Fruit fly (Drosophila melanogaster) whole organism, embryonic: ENCODE results near the gene Etl1.

Source experiments
- CG12769 ChIP-seq: fragments of 200-800 bp; sonication (Bioruptor generic); optimal IDR thresholded peaks from 2 replicates; lab custom pipeline; 2019; ENCODE audit warnings: missing biosample characterization, mild to moderate bottlenecking, missing genetic modification characterization, moderate library complexity
- CG12942 ChIP-seq: fragments of 200-800 bp; sonication (Bioruptor generic); optimal IDR thresholded peaks from 3 replicates; lab custom pipeline; 2016; ENCODE audit warnings: missing biosample characterization, missing genetic modification characterization
- CG15269 ChIP-seq: fragments of 200-800 bp; sonication (Bioruptor generic); optimal IDR thresholded peaks from 2 replicates; lab custom pipeline; 2018; ENCODE audit warnings: missing biosample characterization, mild to moderate bottlenecking, missing genetic modification characterization, moderate library complexity
- CG5180 ChIP-seq: fragments of 200-800 bp; sonication (Bioruptor generic); optimal IDR thresholded peaks from 3 replicates; lab custom pipeline; 2017; ENCODE audit warnings: missing biosample characterization, missing genetic modification characterization, mild to moderate bottlenecking, moderate library complexity, missing genetic modification reagents
- CG7372 ChIP-seq: fragments of 200-800 bp; sonication (Bioruptor generic); IDR thresholded peaks from 2 replicates; pipeline ENCODE4 v1.3.6; 2022; ENCODE audit warnings: missing biosample characterization, missing genetic modification characterization
- H2.0 ChIP-seq: fragments of 200-800 bp; sonication (Bioruptor generic); IDR thresholded peaks from 2 replicates; pipeline ENCODE4 v1.3.6; 2022; ENCODE audit warnings: missing biosample characterization, missing genetic modification characterization
- cad ChIP-seq: fragments of >200 bp; optimal IDR thresholded peaks from 2 replicates; lab custom pipeline; 2017; ENCODE audit warnings: missing biosample characterization, missing genetic modification characterization
- cas ChIP-seq: fragments of 200-800 bp; sonication (Bioruptor generic); IDR thresholded peaks from 2 replicates; pipeline ENCODE4 v1.3.6; 2022; ENCODE audit warnings: missing biosample characterization, missing genetic modification characterization
- da ChIP-seq: fragments of 200-800 bp; sonication (Bioruptor generic); optimal IDR thresholded peaks from 2 replicates; lab custom pipeline; 2016; ENCODE audit warnings: missing biosample characterization, missing genetic modification characterization
- psq ChIP-seq: fragments of 200-800 bp; sonication (Bioruptor generic); optimal IDR thresholded peaks from 2 replicates; lab custom pipeline; 2017; ENCODE audit warnings: missing biosample characterization, missing genetic modification characterization
- sr ChIP-seq: fragments of 200-800 bp; sonication (Bioruptor generic); IDR thresholded peaks from 3 replicates; pipeline ENCODE4 v1.3.6; 2022; ENCODE audit warnings: missing biosample characterization, missing genetic modification characterization

- TF ChIP-seq CG7372 (GFP tag; lab: Robert Waterston, UW) (no peak), da (GFP tag; lab: Kevin White, UChicago) (no peak), sr (GFP tag; lab: Robert Waterston, UW) (no peak), CG12769 (tag; lab: Kevin White, UChicago) (no peak), H2.0 (GFP tag; lab: Robert Waterston, UW) (no peak), cad (GFP tag; lab: Kevin White, UChicago) (no peak), psq (no peak), CG12942 (GFP tag; lab: Kevin White, UChicago) (no peak), CG15269 (tag; lab: Kevin White, UChicago) (no peak), cas (GFP tag; lab: Robert Waterston, UW) (no peak), CG5180 (GFP tag; lab: Kevin White, UChicago) (no peak)
These were observed 18.2 kb downstream of the Etl1 start for dm6 chr2L:9894193-9894592.
